Fruit fly (Drosophila melanogaster): Measurements from ENCODE around the gene rod.
A peak's percentile ranks its signal among the peaks of the same experiment; 100 is the strongest.

Gene rod

dm6 chr3R:31616001-31616400 is 35.2 kb downstream of the rod start, which contains the start of the genes Mnat9 and CG1792 (continued):
- peak; percentile 98 for TF ChIP-seq CG6175 (GFP tag; IDR thresholded peaks at IDR 0.05)
- TF ChIP-seq CG14441 (GFP tag; IDR thresholded peaks at IDR 0.05): peak; percentile 100
- peak; percentile 98 for TF ChIP-seq slp2 (GFP tag; optimal IDR thresholded peaks at IDR 0.05)
- TF ChIP-seq Dref (GFP tag; IDR thresholded peaks at IDR 0.05): peak; percentile 54

- TF ChIP-seq CG14860 (GFP tag; IDR thresholded peaks at IDR 0.05; ENCODE audit: partially characterized antibody) (no peak), Nf-YB (GFP tag; optimal IDR thresholded peaks at IDR 0.05) (no peak), Opbp (GFP tag; IDR thresholded peaks at IDR 0.05; ENCODE audit: partially characterized antibody) (no peak), Sox102F (GFP tag; optimal IDR thresholded peaks at IDR 0.05) (no peak), Nf-YC (tag; optimal IDR thresholded peaks at IDR 0.05) (no peak), trem (tag; optimal IDR thresholded peaks at IDR 0.05) (peak; percentile 2), hbn (GFP tag; IDR thresholded peaks at IDR 0.05; ENCODE audit: partially characterized antibody) (no peak), CG15514 (GFP tag; optimal IDR thresholded peaks at IDR 0.05) (no peak), Blimp-1 (GFP tag; optimal IDR thresholded peaks at IDR 0.05) (no peak), CG6854 (GFP tag; optimal IDR thresholded peaks at IDR 0.05) (no peak), gsb (GFP tag; IDR thresholded peaks at IDR 0.05) (no peak), chm (GFP tag; IDR thresholded peaks at IDR 0.05) (no peak), onecut (GFP tag; IDR thresholded peaks at IDR 0.05) (no peak), gfzf (GFP tag; optimal IDR thresholded peaks at IDR 0.05) (peak; percentile 64), dati (GFP tag; IDR thresholded peaks at IDR 0.05) (no peak), CG2120 (GFP tag; optimal IDR thresholded peaks at IDR 0.05) (no peak), cas (GFP tag; IDR thresholded peaks at IDR 0.05) (no peak), NC2β (GFP tag; optimal IDR thresholded peaks at IDR 0.05) (no peak), HmgD (GFP tag; optimal IDR thresholded peaks at IDR 0.05) (no peak), Tbp (GFP tag; optimal IDR thresholded peaks at IDR 0.05) (no peak), NFAT (GFP tag; IDR thresholded peaks at IDR 0.05) (no peak), Dref (GFP tag; IDR thresholded peaks at IDR 0.05) (no peak), maf-S (GFP tag; optimal IDR thresholded peaks at IDR 0.05) (no peak), CG9817 (tag; optimal IDR thresholded peaks at IDR 0.05) (no peak), zen2 (GFP tag; IDR thresholded peaks at IDR 0.05; ENCODE audit: partially characterized antibody) (no peak), Dp (GFP tag; optimal IDR thresholded peaks at IDR 0.05) (peak; percentile 41), crc (GFP tag; optimal IDR thresholded peaks at IDR 0.05) (no peak), CG4854 (GFP tag; optimal IDR thresholded peaks at IDR 0.05) (no peak), CG10274 (GFP tag; optimal IDR thresholded peaks at IDR 0.05) (no peak), Antp (GFP tag; optimal IDR thresholded peaks at IDR 0.05) (no peak), br (optimal IDR thresholded peaks at IDR 0.05) (no peak), CG43689 (GFP tag; IDR thresholded peaks at IDR 0.05) (no peak), chn (GFP tag; optimal IDR thresholded peaks at IDR 0.05) (no peak), tgo (GFP tag; IDR thresholded peaks at IDR 0.05) (no peak), CG18476 (GFP tag; optimal IDR thresholded peaks at IDR 0.05) (no peak), dpn (GFP tag; optimal IDR thresholded peaks at IDR 0.05) (no peak), CG17359 (tag; optimal IDR thresholded peaks at IDR 0.05) (no peak), stwl (tag; optimal IDR thresholded peaks at IDR 0.05) (peak; percentile 66), CG11504 (tag; optimal IDR thresholded peaks at IDR 0.05) (no peak), mld (GFP tag; IDR thresholded peaks at IDR 0.05; ENCODE audit: partially characterized antibody) (no peak), CG14710 (tag; optimal IDR thresholded peaks at IDR 0.05) (peak; percentile 19), Adf1 (GFP tag; IDR thresholded peaks at IDR 0.05) (no peak), zen (tag; optimal IDR thresholded peaks at IDR 0.05) (no peak), CG4707 (GFP tag; optimal IDR thresholded peaks at IDR 0.05) (no peak), CG9797 (GFP tag; optimal IDR thresholded peaks at IDR 0.05) (peak; percentile 51), CG1602 (GFP tag; optimal IDR thresholded peaks at IDR 0.05) (no peak), CG31224 (GFP tag; IDR thresholded peaks at IDR 0.05) (no peak)
Observed at dm6 chr3R:31617801-31618200, 37.0 kb downstream of the rod start, which contains the start of gene pasha. Gene pasha, plus strand, starts transcription at chr3R:31617977.

Data from whole organism, embryonic.